Worm (Caenorhabditis elegans): Measurements from ENCODE around the gene Y41C4A.7.

The Y41C4A.7 gene

ce11 chrIII:11730312-11730711 is 31.6 kb downstream of the Y41C4A.7 start, which contains the start of gene Y41C4A.18:
Gene Y41C4A.18 (plus strand): TSS chrIII:11730612.
- no peak for TF ChIP-seq unc-62 (GFP tag; optimal IDR thresholded peaks at IDR 0.05)

DNA sequence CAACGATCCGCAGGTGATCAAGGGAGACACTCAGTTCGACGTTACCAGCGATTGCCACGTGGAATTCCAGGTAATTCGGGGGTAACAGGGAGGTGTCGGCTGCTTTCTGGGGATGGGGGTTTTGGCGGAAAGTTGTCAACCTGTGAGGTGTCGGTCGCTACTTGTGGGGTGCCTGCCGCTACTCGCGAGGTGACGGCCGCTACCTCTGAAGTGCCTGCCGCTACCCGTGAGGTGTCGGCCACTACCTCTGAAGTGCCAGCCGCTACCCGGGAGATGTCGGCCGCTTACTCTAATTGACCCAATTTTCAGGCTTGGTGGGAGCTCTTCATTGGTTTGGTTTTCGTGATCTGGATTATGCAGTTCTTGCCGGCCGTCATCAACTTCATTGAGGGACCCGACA is 32.2 kb downstream of the Y41C4A.7 start:
- TF ChIP-seq unc-62 (GFP tag; optimal IDR thresholded peaks at IDR 0.05): no peak

- TF ChIP-seq unc-62 (GFP tag; optimal IDR thresholded peaks at IDR 0.05): no peak
Measured at ce11 chrIII:11731491-11731890, 32.8 kb downstream of the Y41C4A.7 start.

DNA sequence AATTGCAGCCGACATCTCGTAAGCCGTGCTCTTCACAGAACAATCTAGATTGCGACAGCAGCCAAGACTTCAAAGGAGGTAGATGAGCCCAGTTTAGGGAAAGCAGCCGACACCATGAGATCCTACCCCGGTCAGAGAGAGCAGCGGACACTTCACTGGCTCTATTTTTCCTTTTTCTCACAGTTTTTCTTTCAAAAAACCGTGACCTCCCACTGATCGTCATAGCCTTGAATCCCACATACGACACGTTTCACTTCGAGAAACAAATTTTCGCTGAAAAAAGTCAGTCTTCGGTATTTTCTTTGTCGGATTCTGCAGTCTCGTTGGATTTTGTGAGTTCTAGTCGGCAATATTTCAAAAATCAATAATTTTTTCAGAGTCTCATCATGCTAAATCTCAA is 33.4 kb downstream of the Y41C4A.7 start, which contains the start of gene Y41C4A.21:
Gene Y41C4A.21, plus strand, starts transcription at position 301 of the 400 bp plus-strand sequence.
- no peak for TF ChIP-seq unc-62 (GFP tag; optimal IDR thresholded peaks at IDR 0.05)

DNA sequence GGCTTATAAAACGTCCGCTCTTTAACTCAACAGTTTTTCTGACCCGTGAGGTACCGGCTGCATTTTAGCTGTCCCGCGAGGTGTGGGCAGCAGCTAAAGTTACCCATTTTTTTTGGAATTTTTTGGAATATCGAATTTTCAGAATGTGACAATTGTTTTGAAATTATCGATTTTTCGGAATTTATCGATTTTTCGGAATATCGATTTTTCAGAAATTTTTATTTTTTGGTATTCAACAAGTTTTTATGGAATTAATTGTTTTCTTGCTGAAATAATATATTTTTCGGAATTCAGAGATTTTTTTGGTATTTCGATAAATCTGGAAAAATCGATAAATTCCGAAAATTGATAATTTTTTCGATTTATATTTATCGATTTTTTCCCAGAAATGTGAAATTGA is 34.3 kb downstream of the Y41C4A.7 start:
- TF ChIP-seq unc-62 (GFP tag; optimal IDR thresholded peaks at IDR 0.05): no peak

- TF ChIP-seq unc-62 (GFP tag; optimal IDR thresholded peaks at IDR 0.05): no peak
Measured at ce11 chrIII:11737527-11737926, 38.9 kb downstream of the Y41C4A.7 start, which contains the start of gene sup-1. Gene sup-1 (minus strand): TSS chrIII:11737627.

ce11 chrIII:11738482-11738881 is 39.8 kb downstream of the Y41C4A.7 start:
- TF ChIP-seq unc-62 (GFP tag; optimal IDR thresholded peaks at IDR 0.05): no peak

ce11 chrIII:11740868-11741267 is 42.2 kb downstream of the Y41C4A.7 start:
- TF ChIP-seq unc-62 (GFP tag; optimal IDR thresholded peaks at IDR 0.05): no peak

ce11 chrIII:11742191-11742590 is 43.5 kb downstream of the Y41C4A.7 start:
- no peak for TF ChIP-seq unc-62 (GFP tag; optimal IDR thresholded peaks at IDR 0.05)

ce11 chrIII:11746718-11747117 is 48.0 kb downstream of the Y41C4A.7 start, which contains the start of gene mrt-2:
Gene mrt-2 (plus strand): TSS chrIII:11746766.
- TF ChIP-seq unc-62 (GFP tag; optimal IDR thresholded peaks at IDR 0.05): no peak
